Fruit fly (Drosophila melanogaster) S2 (cell line): ENCODE data around the gene CG14391.

Experiments used
- CG8478 ChIP-seq: fragments of >200 bp; optimal IDR thresholded peaks from 2 replicates; lab custom pipeline; 2018
- CTCF ChIP-seq, 2 experiments: fragments of >200 bp; optimal IDR thresholded peaks; 2 replicates each; lab custom pipeline; 2018

CG14391 gene

dm6 chr3R:12647348-12647747 is 47.3 kb downstream of the CG14391 start:
- TF ChIP-seq CG8478 (lab: Kevin White, UChicago) (no peak), CTCF (optimal IDR thresholded peaks at IDR 0.05; lab: Kevin White, UChicago) (no peak)

- no peak for TF ChIP-seq CG8478 (lab: Kevin White, UChicago)
- no peak for TF ChIP-seq CTCF (optimal IDR thresholded peaks at IDR 0.05; lab: Kevin White, UChicago)
Observed at dm6 chr3R:12646926-12647325, 47.7 kb downstream of the CG14391 start.

dm6 chr3R:12645771-12646317 is 48.8 kb downstream of the CG14391 start:
- TF ChIP-seq CTCF (optimal IDR thresholded peaks at IDR 0.05; lab: Kevin White, UChicago), result no peak
- TF ChIP-seq CG8478 (lab: Kevin White, UChicago), result no peak

- TF ChIP-seq CG8478 (lab: Kevin White, UChicago) (no peak), CTCF (optimal IDR thresholded peaks at IDR 0.05; lab: Kevin White, UChicago) (no peak)
Observed at dm6 chr3R:12644621-12645310, 49.9 kb downstream of the CG14391 start.
